Worm (Caenorhabditis elegans) whole organism, L1 larva: ENCODE measurements around the gene T28D9.4.

Source experiments
- C34B4.2 ChIP-seq: sonication (generic microtip); optimal IDR thresholded peaks from 2 replicates; lab custom pipeline; 2017; ENCODE audit warnings: mild to moderate bottlenecking, missing genetic modification characterization, missing compliant biosample characterization
- Y116A8C.19 ChIP-seq: sonication (generic microtip); optimal IDR thresholded peaks from 2 replicates; lab custom pipeline; 2016; ENCODE audit warnings: missing compliant biosample characterization, missing genetic modification characterization, borderline replicate concordance
- elt-2 ChIP-seq: sonication (generic microtip); optimal IDR thresholded peaks from 2 replicates; lab custom pipeline; 2016; ENCODE audit warnings: missing genetic modification characterization, mild to moderate bottlenecking, inconsistent platforms, missing compliant biosample characterization, missing genetic modification reagents
- hpl-2 ChIP-seq: fragments of 150-350 bp; optimal IDR thresholded peaks from 2 replicates; lab custom pipeline; 2014; ENCODE audit warnings: missing biosample characterization, missing genetic modification reagents, missing genetic modification characterization
- nhr-76 ChIP-seq: sonication (generic microtip); optimal IDR thresholded peaks from 2 replicates; lab custom pipeline; 2017; ENCODE audit warnings: missing biosample characterization, missing genetic modification characterization
- nhr-85 ChIP-seq: sonication (generic microtip); peaks from one replicate; lab custom pipeline; 2016; ENCODE audit warnings: missing genetic modification characterization, inconsistent platforms, missing compliant biosample characterization
- rnt-1 ChIP-seq: sonication (generic microtip); optimal IDR thresholded peaks from 2 replicates; lab custom pipeline; 2016; ENCODE audit warnings: mild to moderate bottlenecking, missing genetic modification characterization, moderate library complexity, missing compliant biosample characterization
- sptf-1 ChIP-seq: fragments of 150-350 bp; optimal IDR thresholded peaks from 2 replicates; lab custom pipeline; 2014; ENCODE audit warnings: missing biosample characterization, missing genetic modification characterization

- no peak for TF ChIP-seq hpl-2 (GFP tag; lab: Kevin White, UChicago)
- no peak for TF ChIP-seq C34B4.2
- no peak for TF ChIP-seq Y116A8C.19
- no peak for TF ChIP-seq nhr-85
- no peak for TF ChIP-seq rnt-1 (tag; lab: Kevin White, UChicago)
- TF ChIP-seq sptf-1 (tag; lab: Kevin White, UChicago), result no peak
- no peak for TF ChIP-seq elt-2
- no peak for TF ChIP-seq nhr-76 (tag; lab: Kevin White, UChicago)
Observed at ce11 chrII:6436845-6437244, 39.9 kb upstream of the T28D9.4 start.
